Worm (Caenorhabditis elegans): ENCODE data around the gene pqn-53.

ce11 chrV:12091759-12092158, 26.6 kb upstream of the pqn-53 start, which contains the start of gene nhr-206:
- TF ChIP-seq ztf-29 (GFP tag; IDR thresholded peaks at IDR 0.05): no peak
- TF ChIP-seq klf-2 (GFP tag; conservative IDR thresholded peaks at IDR 0.05): no peak
- no peak for TF ChIP-seq tab-1 (GFP tag; IDR thresholded peaks at IDR 0.05)
- no peak for TF ChIP-seq ref-1 (GFP tag; conservative IDR thresholded peaks at IDR 0.05)
- no peak for TF ChIP-seq T22C8.4 (GFP tag; IDR thresholded peaks at IDR 0.05)
- no peak for TF ChIP-seq cog-1 (tag; optimal IDR thresholded peaks at IDR 0.05)
- TF ChIP-seq ztf-23 (GFP tag; IDR thresholded peaks at IDR 0.05): no peak
